Worm (Caenorhabditis elegans) whole organism, young adult: ENCODE results near the gene C53A5.13.

Experiments used
- B0035.1 ChIP-seq: sonication (generic microtip); optimal IDR thresholded peaks from 2 replicates; lab custom pipeline; 2016; ENCODE audit warnings: missing genetic modification characterization, mild to moderate bottlenecking, missing compliant biosample characterization, missing genotype, missing genetic modification reagents
- F39B2.1 ChIP-seq: fragments of 200-800 bp; sonication (Bioruptor generic); IDR thresholded peaks from 2 replicates; pipeline ENCODE4 v1.3.6; 2022; ENCODE audit warnings: missing genetic modification reagents, missing genetic modification characterization, missing compliant biosample characterization
- egl-18 ChIP-seq: fragments of 200-800 bp; sonication (Bioruptor generic); IDR thresholded peaks from 2 replicates; pipeline ENCODE4 v1.3.6; 2022; ENCODE audit warnings: missing genetic modification reagents, missing genetic modification characterization, missing compliant biosample characterization
- lin-26 ChIP-seq: fragments of 200-800 bp; sonication (Bioruptor generic); IDR thresholded peaks from 2 replicates; pipeline ENCODE4 v1.3.6; 2022; ENCODE audit warnings: missing genetic modification reagents, missing genetic modification characterization, missing compliant biosample characterization
- lin-54 ChIP-seq: fragments of 200-800 bp; sonication (Bioruptor generic); optimal IDR thresholded peaks from 2 replicates; lab custom pipeline; 2018; ENCODE audit warnings: mild to moderate bottlenecking, missing genetic modification characterization, missing compliant biosample characterization
- pha-4 ChIP-seq: fragments of 150-350 bp; sonication (generic microtip); optimal IDR thresholded peaks from 2 replicates; lab custom pipeline; 2014; ENCODE audit warnings: missing biosample characterization, missing genetic modification reagents, missing genetic modification characterization
- snpc-4 ChIP-seq, 5 experiments: fragments of 150-350 bp in 1 of 5; sonication (generic microtip) in 4 of 5; optimal IDR thresholded peaks; 2 replicates each; lab custom pipeline; 2014 to 2018; ENCODE audit warnings: missing genetic modification characterization in 5 of 5, missing biosample characterization in 3 of 5, antibody characterized with exemption in 2 of 5, mild to moderate bottlenecking in 2 of 5, missing compliant biosample characterization in 2 of 5, missing genotype in 2 of 5, moderate library complexity in 2 of 5, missing genetic modification reagents in 1 of 5
- unc-62 ChIP-seq: fragments of 150-350 bp; optimal IDR thresholded peaks from 2 replicates; lab custom pipeline; 2014; ENCODE audit warnings: missing biosample characterization, missing genetic modification reagents, missing genetic modification characterization

- TF ChIP-seq lin-54 (no peak), F39B2.1 (GFP tag; lab: Robert Waterston, UW) (no peak), egl-18 (no peak), unc-62 (GFP tag; lab: Kevin White, UChicago) (no peak), lin-26 (GFP tag; lab: Robert Waterston, UW) (no peak), snpc-4 (GFP tag; optimal IDR thresholded peaks at IDR 0.05; lab: Kevin White, UChicago) (no peak), snpc-4 (tag; optimal IDR thresholded peaks at IDR 0.05; lab: Kevin White, UChicago) (no peak), B0035.1 (tag; lab: Kevin White, UChicago) (no peak), pha-4 (tag; lab: Kevin White, UChicago) (no peak)
Observed at ce11 chrV:14595984-14596383, 49.3 kb downstream of the C53A5.13 start.
